Worm (Caenorhabditis elegans): Measurements from ENCODE around the gene col-121.

DNA sequence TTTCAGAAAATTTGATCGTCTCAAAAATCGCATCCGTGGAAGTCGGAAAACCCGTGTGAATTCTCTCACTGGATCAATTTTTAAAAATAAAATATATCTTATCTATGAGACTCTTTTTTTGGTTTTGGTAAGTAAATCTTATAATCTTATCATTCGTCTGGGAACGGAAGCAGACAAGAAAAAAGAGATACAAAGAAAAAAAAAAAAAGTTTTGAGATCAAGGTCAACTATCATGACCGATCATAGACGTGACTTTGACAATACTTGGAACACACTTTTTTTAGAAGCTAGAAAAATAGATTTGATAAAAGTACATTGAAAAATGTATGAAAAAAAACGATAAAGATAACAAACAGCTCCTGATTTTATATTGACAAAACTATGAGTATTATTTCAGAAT, 19.5 kb downstream of the col-121 start:
- TF ChIP-seq aly-2 (tag; optimal IDR thresholded peaks at IDR 0.05) (no peak), unc-62 (GFP tag; optimal IDR thresholded peaks at IDR 0.05) (no peak), nhr-237 (tag; optimal IDR thresholded peaks at IDR 0.05) (no peak), nhr-43 (tag; optimal IDR thresholded peaks at IDR 0.05; ENCODE audit: poor library complexity, severe bottlenecking) (peak; percentile 25), pha-4 (tag; optimal IDR thresholded peaks at IDR 0.05) (no peak), ZK546.5 (tag; optimal IDR thresholded peaks at IDR 0.05) (no peak), ztf-4 (tag; optimal IDR thresholded peaks at IDR 0.05) (no peak), pqm-1 (tag; optimal IDR thresholded peaks at IDR 0.05) (no peak), nhr-77 (tag; optimal IDR thresholded peaks at IDR 0.05) (no peak), elt-1 (tag; optimal IDR thresholded peaks at IDR 0.05) (no peak), R02D3.7 (tag; optimal IDR thresholded peaks at IDR 0.05) (no peak), jun-1 (tag; optimal IDR thresholded peaks at IDR 0.05) (no peak)
